Worm (Caenorhabditis elegans): ENCODE data around the gene M151.1.

Gene M151.1

DNA sequence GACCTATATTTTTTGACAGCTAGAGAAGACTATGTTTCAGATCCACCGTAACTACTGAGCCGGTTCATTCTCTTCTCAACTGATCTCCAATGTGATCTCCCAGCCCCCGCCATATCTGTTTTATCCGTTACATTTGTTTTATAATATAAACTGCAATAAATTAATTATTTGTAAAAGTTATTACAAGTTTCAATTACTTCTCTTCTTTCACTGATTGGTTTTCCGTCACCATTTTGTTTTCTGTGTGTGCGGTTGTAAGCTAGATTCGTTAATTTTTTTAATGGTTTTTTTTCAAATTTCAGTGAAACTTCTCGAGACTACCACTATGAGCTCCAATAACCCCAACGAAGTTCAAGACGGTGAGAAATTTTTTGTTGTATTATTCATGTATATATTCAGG, 10.5 kb upstream of the M151.1 start, which contains the start of gene M151.2:
Gene M151.2 (plus strand): TSS at position 301 of the 400 bp plus-strand sequence.
- TF ChIP-seq ztf-4 (tag; optimal IDR thresholded peaks at IDR 0.05) (no peak), ztf-11 (tag; optimal IDR thresholded peaks at IDR 0.05) (no peak), nhr-76 (tag; optimal IDR thresholded peaks at IDR 0.05) (no peak), pha-4 (tag; optimal IDR thresholded peaks at IDR 0.05) (no peak), unc-62 (GFP tag; optimal IDR thresholded peaks at IDR 0.05) (no peak), nhr-237 (tag; optimal IDR thresholded peaks at IDR 0.05) (no peak), nhr-12 (tag; optimal IDR thresholded peaks at IDR 0.05) (no peak), mml-1 (tag; optimal IDR thresholded peaks at IDR 0.05) (no peak), elt-3 (tag; optimal IDR thresholded peaks at IDR 0.05) (no peak), nhr-43 (tag; optimal IDR thresholded peaks at IDR 0.05; ENCODE audit: poor library complexity, severe bottlenecking) (no peak), nhr-77 (tag; optimal IDR thresholded peaks at IDR 0.05) (no peak), egl-27 (tag; optimal IDR thresholded peaks at IDR 0.05) (no peak), elt-2 (tag; optimal IDR thresholded peaks at IDR 0.05) (no peak), zag-1 (tag; optimal IDR thresholded peaks at IDR 0.05) (no peak), fos-1 (tag; optimal IDR thresholded peaks at IDR 0.05) (no peak), lin-39 (tag; optimal IDR thresholded peaks at IDR 0.05) (no peak), hmg-11 (tag; optimal IDR thresholded peaks at IDR 0.05) (no peak), lin-15B (tag; optimal IDR thresholded peaks at IDR 0.05) (no peak)

DNA sequence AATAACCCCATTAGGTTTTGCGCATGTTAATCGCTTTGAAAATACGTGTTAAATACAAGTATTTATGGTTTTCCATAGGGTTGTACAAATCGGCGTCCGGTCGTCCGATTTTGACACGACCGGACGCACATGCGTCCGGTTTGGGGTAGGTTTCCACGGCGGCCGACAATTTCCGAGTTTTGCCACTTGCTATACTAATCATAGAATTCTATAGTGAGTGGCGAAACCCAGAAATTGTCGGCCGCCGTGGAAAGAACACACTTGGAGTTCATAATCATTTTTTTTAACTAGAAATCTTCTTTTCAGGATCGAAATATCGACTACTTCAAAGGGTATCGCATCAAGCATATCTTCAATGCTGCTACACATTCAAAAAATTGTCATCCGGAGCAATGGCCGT, 6.5 kb upstream of the M151.1 start:
- TF ChIP-seq ceh-16 (tag; optimal IDR thresholded peaks at IDR 0.05) (no peak), ceh-28 (tag; optimal IDR thresholded peaks at IDR 0.05) (no peak), mml-1 (tag; optimal IDR thresholded peaks at IDR 0.05) (no peak), R02D3.7 (tag; optimal IDR thresholded peaks at IDR 0.05) (no peak), nhr-12 (tag; optimal IDR thresholded peaks at IDR 0.05) (no peak), ztf-11 (tag; optimal IDR thresholded peaks at IDR 0.05) (no peak), fkh-2 (tag; optimal IDR thresholded peaks at IDR 0.05) (no peak), lsy-12 (tag; optimal IDR thresholded peaks at IDR 0.05) (no peak), ztf-4 (tag; optimal IDR thresholded peaks at IDR 0.05) (no peak), lin-15B (tag; optimal IDR thresholded peaks at IDR 0.05) (no peak), nhr-11 (tag; optimal IDR thresholded peaks at IDR 0.05) (no peak), snpc-4 (tag; optimal IDR thresholded peaks at IDR 0.05) (no peak), ama-1 (optimal IDR thresholded peaks at IDR 0.05) (no peak), egl-5 (tag; optimal IDR thresholded peaks at IDR 0.05) (no peak), fos-1 (tag; optimal IDR thresholded peaks at IDR 0.05) (no peak), nhr-23 (tag; optimal IDR thresholded peaks at IDR 0.05) (no peak), unc-39 (tag; optimal IDR thresholded peaks at IDR 0.05) (no peak), pha-4 (tag; optimal IDR thresholded peaks at IDR 0.05) (no peak)

DNA sequence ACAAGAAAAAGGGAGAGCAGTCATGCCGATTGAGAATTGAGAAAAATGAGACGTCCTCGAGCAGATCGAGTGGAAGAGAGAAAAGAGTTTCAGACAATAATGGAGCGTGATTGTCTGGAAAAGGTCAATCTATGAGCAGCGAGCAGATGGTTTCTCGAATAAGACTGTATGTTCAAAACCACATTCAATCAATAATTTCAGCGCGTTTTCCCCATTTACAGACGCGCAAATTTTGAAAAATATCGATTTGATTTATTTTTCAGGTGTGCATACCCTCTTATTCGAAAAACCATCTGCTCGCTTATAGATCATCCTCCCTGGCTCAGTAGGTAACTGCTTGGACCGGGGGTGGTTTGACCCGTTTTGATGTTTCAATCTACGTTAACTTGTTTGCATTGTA, 2.1 kb upstream of the M151.1 start, which contains the start of gene fbxb-31:
Gene fbxb-31 (minus strand): TSS at position 101 of the 400 bp plus-strand sequence.
- TF ChIP-seq aly-2 (tag; optimal IDR thresholded peaks at IDR 0.05) = no peak
- no peak for TF ChIP-seq elt-1 (tag; optimal IDR thresholded peaks at IDR 0.05)
- TF ChIP-seq mml-1 (tag; optimal IDR thresholded peaks at IDR 0.05) = no peak
- TF ChIP-seq hmg-11 (tag; optimal IDR thresholded peaks at IDR 0.05) = no peak
- TF ChIP-seq pha-4 (tag; optimal IDR thresholded peaks at IDR 0.05) = no peak
- no peak for TF ChIP-seq ama-1 (optimal IDR thresholded peaks at IDR 0.05)
- TF ChIP-seq elt-3 (tag; optimal IDR thresholded peaks at IDR 0.05) = no peak
- no peak for TF ChIP-seq nfya-1 (tag; optimal IDR thresholded peaks at IDR 0.05; ENCODE audit: insufficient read depth)
- TF ChIP-seq ceh-9 (tag; optimal IDR thresholded peaks at IDR 0.05) = no peak
- no peak for TF ChIP-seq fkh-10 (GFP tag; optimal IDR thresholded peaks at IDR 0.05)
- no peak for TF ChIP-seq lsy-12 (tag; optimal IDR thresholded peaks at IDR 0.05)
- no peak for TF ChIP-seq nhr-12 (tag; optimal IDR thresholded peaks at IDR 0.05)
- TF ChIP-seq R02D3.7 (tag; optimal IDR thresholded peaks at IDR 0.05) = no peak
- TF ChIP-seq nhr-43 (tag; optimal IDR thresholded peaks at IDR 0.05; ENCODE audit: poor library complexity, severe bottlenecking) = no peak
- TF ChIP-seq ZK546.5 (tag; optimal IDR thresholded peaks at IDR 0.05) = no peak
- no peak for TF ChIP-seq ztf-11 (tag; optimal IDR thresholded peaks at IDR 0.05)
- TF ChIP-seq ceh-16 (tag; optimal IDR thresholded peaks at IDR 0.05) = no peak
- TF ChIP-seq unc-62 (GFP tag; optimal IDR thresholded peaks at IDR 0.05) = no peak

DNA sequence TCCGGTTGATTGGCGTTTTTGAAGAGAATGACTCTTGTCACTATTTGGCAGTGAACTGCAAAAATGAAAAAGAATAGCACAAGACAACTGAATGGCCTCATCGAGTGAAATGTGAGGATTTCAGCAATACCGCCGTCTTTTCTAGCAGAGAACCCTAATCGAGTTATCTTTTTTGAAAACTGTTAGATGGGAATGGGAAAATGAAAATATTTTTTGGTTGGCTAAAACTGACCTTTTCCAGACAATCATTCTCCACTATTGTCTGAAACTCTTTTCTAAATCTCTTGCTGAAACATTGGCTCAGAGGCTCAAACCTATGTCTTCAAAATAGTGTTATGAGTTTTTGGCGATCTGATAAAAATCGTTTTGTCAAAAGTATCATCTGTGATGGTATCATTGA, 1.1 kb upstream of the M151.1 start, which contains the start of gene M151.10:
Gene M151.10 (minus strand): TSS at position 101 of the 400 bp plus-strand sequence.
- TF ChIP-seq ztf-11 (tag; optimal IDR thresholded peaks at IDR 0.05) (no peak), tbx-2 (tag; optimal IDR thresholded peaks at IDR 0.05) (no peak), jun-1 (tag; optimal IDR thresholded peaks at IDR 0.05) (no peak), hmg-11 (tag; optimal IDR thresholded peaks at IDR 0.05) (no peak), ama-1 (optimal IDR thresholded peaks at IDR 0.05) (no peak), nfya-1 (tag; optimal IDR thresholded peaks at IDR 0.05; ENCODE audit: insufficient read depth) (no peak), nhr-23 (tag; optimal IDR thresholded peaks at IDR 0.05) (no peak), ceh-9 (tag; optimal IDR thresholded peaks at IDR 0.05) (no peak), mml-1 (tag; optimal IDR thresholded peaks at IDR 0.05) (no peak), egl-5 (tag; optimal IDR thresholded peaks at IDR 0.05) (no peak), nhr-43 (tag; optimal IDR thresholded peaks at IDR 0.05; ENCODE audit: poor library complexity, severe bottlenecking) (no peak), nhr-237 (tag; optimal IDR thresholded peaks at IDR 0.05) (no peak), lsy-12 (tag; optimal IDR thresholded peaks at IDR 0.05) (no peak), eor-1 (tag; optimal IDR thresholded peaks at IDR 0.05) (no peak), elt-2 (tag; optimal IDR thresholded peaks at IDR 0.05) (no peak)

All from whole organism, L3 larva.